Worm (Caenorhabditis elegans) whole organism, early embryonic: ENCODE data around the gene F58E6.6.

Experiments used
- B0310.2 ChIP-seq: sonication (generic microtip); optimal IDR thresholded peaks from 2 replicates; lab custom pipeline; 2016; ENCODE audit warnings: mild to moderate bottlenecking, missing genetic modification characterization, missing compliant biosample characterization
- F13C5.2 ChIP-seq: sonication (generic microtip); optimal IDR thresholded peaks from 2 replicates; lab custom pipeline; 2017; ENCODE audit warnings: mild to moderate bottlenecking, missing genetic modification characterization, inconsistent platforms, missing compliant biosample characterization
- aly-1 ChIP-seq: sonication (generic microtip); optimal IDR thresholded peaks from 2 replicates; lab custom pipeline; 2016; ENCODE audit warnings: missing genetic modification characterization, missing compliant biosample characterization
- ama-1 ChIP-seq: fragments of 150-350 bp; optimal IDR thresholded peaks from 2 replicates; lab custom pipeline; 2014
- ceh-36 ChIP-seq: sonication (generic microtip); optimal IDR thresholded peaks from 2 replicates; lab custom pipeline; 2016; ENCODE audit warnings: missing genetic modification characterization, inconsistent platforms, missing compliant biosample characterization
- ets-7 ChIP-seq: sonication (generic microtip); optimal IDR thresholded peaks from 2 replicates; lab custom pipeline; 2016; ENCODE audit warnings: missing genotype, missing genetic modification characterization, missing compliant biosample characterization
- flt-1 ChIP-seq: fragments of 200-800 bp; sonication (Bioruptor generic); IDR thresholded peaks from 2 replicates; pipeline ENCODE4 v1.3.6; 2022; ENCODE audit warnings: missing genetic modification characterization, missing compliant biosample characterization
- hnd-1 ChIP-seq: sonication (generic microtip); optimal IDR thresholded peaks from 2 replicates; lab custom pipeline; 2016; ENCODE audit warnings: missing genetic modification characterization, missing compliant biosample characterization
- pes-1 ChIP-seq: fragments of 200-800 bp; sonication (Bioruptor generic); IDR thresholded peaks from 2 replicates; pipeline ENCODE4 v1.3.6; 2022; ENCODE audit warnings: missing genetic modification reagents, missing genetic modification characterization, missing compliant biosample characterization
- scrt-1 ChIP-seq: fragments of 200-800 bp; sonication (Bioruptor generic); IDR thresholded peaks from 2 replicates; pipeline ENCODE4 v1.3.6; 2022; ENCODE audit warnings: missing genetic modification characterization, missing compliant biosample characterization
- sea-1 ChIP-seq: fragments of 200-800 bp; sonication (Bioruptor generic); conservative IDR thresholded peaks from 2 replicates; pipeline ENCODE4 v1.3.6; 2022; ENCODE audit warnings: missing genetic modification characterization, missing compliant biosample characterization
- tbx-11 ChIP-seq: fragments of 200-800 bp; sonication (Bioruptor generic); IDR thresholded peaks from 2 replicates; pipeline ENCODE4 v1.3.6; 2022; ENCODE audit warnings: missing genetic modification characterization, missing compliant biosample characterization
- tbx-37 ChIP-seq: fragments of 200-800 bp; sonication (Bioruptor generic); conservative IDR thresholded peaks from 2 replicates; pipeline ENCODE4 v1.3.6; 2022; ENCODE audit warnings: missing genetic modification reagents, missing genetic modification characterization, missing compliant biosample characterization
- tra-4 ChIP-seq: sonication (generic microtip); optimal IDR thresholded peaks from 2 replicates; lab custom pipeline; 2017; ENCODE audit warnings: missing genetic modification characterization, missing compliant biosample characterization

DNA sequence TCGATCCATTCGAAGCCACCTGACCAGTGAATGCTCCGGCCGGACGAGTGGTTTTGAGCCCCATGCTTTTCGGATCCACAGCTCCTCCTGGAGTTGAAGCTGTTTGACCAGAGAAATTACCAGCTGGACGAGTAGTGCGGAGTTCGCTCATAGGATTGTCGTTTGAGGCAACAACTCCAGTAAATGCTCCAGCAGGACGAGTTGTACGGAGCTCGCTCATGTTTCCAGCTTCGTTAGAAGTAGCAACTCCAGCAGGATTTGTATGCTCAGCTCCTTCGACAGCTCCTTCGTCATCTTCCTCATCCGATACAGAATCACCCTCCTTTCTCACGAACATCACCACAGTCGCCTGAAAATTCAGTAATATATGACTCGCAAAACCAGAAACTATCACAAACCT, 736 bp upstream of the F58E6.6 start:
- TF ChIP-seq F13C5.2 (no peak), ama-1 (no peak), tbx-37 (GFP tag; lab: Robert Waterston, UW) (no peak), tbx-11 (no peak), sea-1 (GFP tag; lab: Robert Waterston, UW) (no peak), tra-4 (tag; lab: Kevin White, UChicago) (no peak), flt-1 (GFP tag; lab: Robert Waterston, UW) (no peak), aly-1 (no peak), ceh-36 (no peak), hnd-1 (tag; lab: Kevin White, UChicago) (no peak), ets-7 (tag; lab: Kevin White, UChicago) (no peak), B0310.2 (tag; lab: Kevin White, UChicago) (no peak), scrt-1 (GFP tag; lab: Robert Waterston, UW) (no peak), pes-1 (no peak)
